Worm (Caenorhabditis elegans) whole organism, midembryonic: Measurements from ENCODE around the gene mgrn-1.

Experiments
- cog-1 ChIP-seq: sonication (generic microtip); optimal IDR thresholded peaks from 2 replicates; lab custom pipeline; 2016; ENCODE audit warnings: missing genetic modification characterization, missing compliant biosample characterization
- flt-1 ChIP-seq: fragments of 200-800 bp; sonication (Bioruptor generic); IDR thresholded peaks from 2 replicates; pipeline ENCODE4 v1.3.6; 2022; ENCODE audit warnings: missing genetic modification characterization, missing compliant biosample characterization
- klf-2 ChIP-seq: fragments of 200-800 bp; sonication (Bioruptor generic); conservative IDR thresholded peaks from 2 replicates; pipeline ENCODE4 v1.3.6; 2022; ENCODE audit warnings: missing genetic modification reagents, missing genetic modification characterization, missing compliant biosample characterization
- med-1 ChIP-seq: sonication (generic microtip); optimal IDR thresholded peaks from 2 replicates; lab custom pipeline; 2017; ENCODE audit warnings: missing genetic modification characterization, mild to moderate bottlenecking, missing compliant biosample characterization, antibody characterized with exemption, missing genetic modification reagents; ENCODE audit not compliant: insufficient read depth
- ref-1 ChIP-seq: fragments of 200-800 bp; sonication (Bioruptor generic); conservative IDR thresholded peaks from 2 replicates; pipeline ENCODE4 v1.3.6; 2022; ENCODE audit warnings: missing genetic modification reagents, missing genetic modification characterization, missing compliant biosample characterization
- tab-1 ChIP-seq: fragments of 200-800 bp; sonication (Bioruptor generic); IDR thresholded peaks from 2 replicates; pipeline ENCODE4 v1.3.6; 2022; ENCODE audit warnings: missing genetic modification characterization, missing compliant biosample characterization
- ztf-23 ChIP-seq: fragments of 200-800 bp; sonication (Bioruptor generic); IDR thresholded peaks from 2 replicates; pipeline ENCODE4 v1.3.6; 2022; ENCODE audit warnings: missing genetic modification reagents, missing genetic modification characterization, missing compliant biosample characterization
- ztf-29 ChIP-seq: fragments of 200-800 bp; sonication (Bioruptor generic); IDR thresholded peaks from 2 replicates; pipeline ENCODE4 v1.3.6; 2022; ENCODE audit warnings: missing genetic modification reagents, missing genetic modification characterization, missing compliant biosample characterization

DNA sequence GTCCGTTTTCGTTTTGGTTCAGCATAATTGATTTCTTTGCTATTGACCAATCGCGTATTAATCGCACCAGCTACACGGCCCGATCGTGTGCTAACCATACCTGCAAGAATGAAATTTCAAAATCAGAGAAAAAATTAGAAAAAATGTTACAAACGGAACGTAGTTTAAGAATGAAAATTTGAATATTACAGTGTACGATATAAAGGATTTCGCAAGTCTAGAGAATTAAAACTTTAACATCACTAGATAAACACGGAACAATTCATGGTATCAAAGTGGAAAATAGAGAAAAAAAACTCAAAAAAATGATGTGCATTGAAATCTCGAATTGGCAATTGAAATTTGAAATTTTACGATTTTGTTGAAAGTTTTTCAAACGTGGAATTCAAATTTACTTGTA lies 14.9 kb downstream of the mgrn-1 start, which contains the start of gene madd-3:
- TF ChIP-seq klf-2 (GFP tag; lab: Robert Waterston, UW) (no peak), flt-1 (no peak), ztf-29 (GFP tag; lab: Robert Waterston, UW) (no peak), ztf-23 (GFP tag; lab: Robert Waterston, UW) (no peak), ref-1 (GFP tag; lab: Robert Waterston, UW) (no peak), med-1 (GFP tag; lab: Kevin White, UChicago) (no peak), cog-1 (no peak), tab-1 (GFP tag; lab: Robert Waterston, UW) (no peak)
